Fruit fly (Drosophila melanogaster): ENCODE measurements around the gene Raf.

The Raf gene

DNA sequence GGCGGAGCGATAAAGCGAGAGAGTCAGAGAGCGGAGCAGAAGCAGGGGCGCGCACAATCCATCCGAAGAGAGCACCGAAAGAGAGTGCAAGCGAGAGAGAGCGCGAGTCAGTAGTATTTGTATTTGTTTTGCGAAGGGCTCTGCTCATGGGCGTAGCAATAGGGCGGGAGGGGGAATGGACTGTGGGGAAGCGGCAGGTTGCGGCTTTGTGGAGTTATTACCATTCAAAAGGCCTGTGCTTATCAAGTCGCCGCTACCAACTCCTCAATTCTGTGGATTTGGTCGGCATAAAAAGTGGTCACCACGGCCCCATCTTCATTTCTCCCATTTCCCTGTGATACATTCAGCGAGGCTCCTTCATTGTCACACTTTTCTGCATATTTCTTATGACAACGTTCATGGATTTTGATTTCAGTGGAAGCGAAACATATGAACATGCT, 5.8 kb downstream of the Raf start (continued):
- peak; percentile 61 for TF ChIP-seq CG13894 (tag; optimal IDR thresholded peaks at IDR 0.05)
- peak; percentile 40 for TF ChIP-seq nom (GFP tag; optimal IDR thresholded peaks at IDR 0.05)
- no peak for TF ChIP-seq lov (optimal IDR thresholded peaks at IDR 0.05)
- TF ChIP-seq lov (GFP tag; IDR thresholded peaks at IDR 0.05), result no peak
- TF ChIP-seq slbo (GFP tag; IDR thresholded peaks at IDR 0.05), result peak; percentile 69
- peak; percentile 60 for TF ChIP-seq gem (tag; optimal IDR thresholded peaks at IDR 0.05)
- peak; percentile 35 for TF ChIP-seq Usf (GFP tag; optimal IDR thresholded peaks at IDR 0.05)
- peak; percentile 62 for TF ChIP-seq CG9215 (GFP tag; IDR thresholded peaks at IDR 0.05)
- TF ChIP-seq CG34376 (GFP tag; optimal IDR thresholded peaks at IDR 0.05), result peak; percentile 21
- TF ChIP-seq croc (GFP tag; conservative IDR thresholded peaks at IDR 0.05), result no peak
- TF ChIP-seq grn (GFP tag; optimal IDR thresholded peaks at IDR 0.05), result no peak
- TF ChIP-seq zfh1 (GFP tag; IDR thresholded peaks at IDR 0.05), result no peak
- peak; percentile 1 for TF ChIP-seq run (tag; optimal IDR thresholded peaks at IDR 0.05)
- no peak for TF ChIP-seq h (optimal IDR thresholded peaks at IDR 0.05)
- no peak for TF ChIP-seq Sry-δ (GFP tag; optimal IDR thresholded peaks at IDR 0.05)
- TF ChIP-seq CG10462 (GFP tag; optimal IDR thresholded peaks at IDR 0.05), result no peak
- TF ChIP-seq CG13775 (GFP tag; optimal IDR thresholded peaks at IDR 0.05), result no peak
- peak; percentile 9; the same call in 1 of the 3 replicates for TF ChIP-seq otp (GFP tag; IDR thresholded peaks at IDR 0.05)
- TF ChIP-seq CkIIα-i1 (GFP tag; IDR thresholded peaks at IDR 0.05), result no peak
- TF ChIP-seq Lim3 (GFP tag; IDR thresholded peaks at IDR 0.05), result no peak
- no peak for TF ChIP-seq Sin3A (optimal IDR thresholded peaks at IDR 0.05)
- no peak for TF ChIP-seq Mrtf (GFP tag; IDR thresholded peaks at IDR 0.05)
- no peak for TF ChIP-seq jigr1 (GFP tag; IDR thresholded peaks at IDR 0.05)
- peak; percentile 32; the same call in 1 of the 2 replicates for TF ChIP-seq E2f1 (GFP tag; IDR thresholded peaks at IDR 0.05)
- no peak for TF ChIP-seq CG8281 (tag; optimal IDR thresholded peaks at IDR 0.05)
- TF ChIP-seq Six4 (GFP tag; optimal IDR thresholded peaks at IDR 0.05), result peak; percentile 18
- TF ChIP-seq CG11695 (GFP tag; IDR thresholded peaks at IDR 0.05), result peak; percentile 29; the same call in 1 of the 3 replicates
- 0 out of 2 replicates have a peak, but pooled peaks have one; percentile 15 for TF ChIP-seq sim (GFP tag; IDR thresholded peaks at IDR 0.05)
- TF ChIP-seq CG3726 (GFP tag; IDR thresholded peaks at IDR 0.05), result no peak
- TF ChIP-seq nerfin-2 (GFP tag; IDR thresholded peaks at IDR 0.05; ENCODE audit: partially characterized antibody), result no peak
- no peak for TF ChIP-seq CG11398 (GFP tag; optimal IDR thresholded peaks at IDR 0.05)
- peak; percentile 24; the same call in 1 of the 2 replicates for TF ChIP-seq Xrp1 (GFP tag; IDR thresholded peaks at IDR 0.05)
- TF ChIP-seq B-H2 (GFP tag; optimal IDR thresholded peaks at IDR 0.05), result no peak
- peak; percentile 69 for TF ChIP-seq Hmr (GFP tag; optimal IDR thresholded peaks at IDR 0.05)
- no peak for TF ChIP-seq HLH3B (GFP tag; IDR thresholded peaks at IDR 0.05)
- TF ChIP-seq CG9727 (GFP tag; optimal IDR thresholded peaks at IDR 0.05), result peak; percentile 20
- TF ChIP-seq CG32772 (GFP tag; IDR thresholded peaks at IDR 0.05), result no peak
- TF ChIP-seq E2f2 (GFP tag; IDR thresholded peaks at IDR 0.05), result no peak
- peak; percentile 16 for TF ChIP-seq CG12219 (GFP tag; optimal IDR thresholded peaks at IDR 0.05)
- peak; percentile 31 for TF ChIP-seq CG15011 (GFP tag; optimal IDR thresholded peaks at IDR 0.05)
- no peak for TF ChIP-seq insv (GFP tag; optimal IDR thresholded peaks at IDR 0.05)
- no peak for TF ChIP-seq MTF-1 (GFP tag; optimal IDR thresholded peaks at IDR 0.05; ENCODE audit: borderline replicate concordance)
- no peak for TF ChIP-seq ara (GFP tag; IDR thresholded peaks at IDR 0.05)
- TF ChIP-seq Nf-YB (GFP tag; optimal IDR thresholded peaks at IDR 0.05), result no peak
- TF ChIP-seq CG30403 (GFP tag; optimal IDR thresholded peaks at IDR 0.05), result no peak
- peak; percentile 66; the same call in 3 of the 4 replicates for TF ChIP-seq Gug (GFP tag; IDR thresholded peaks at IDR 0.05)
- peak; percentile 79; the same call in 2 of the 3 replicates for TF ChIP-seq z (GFP tag; IDR thresholded peaks at IDR 0.05)
- no peak for TF ChIP-seq CG5180 (GFP tag; optimal IDR thresholded peaks at IDR 0.05)
- TF ChIP-seq CG3281 (GFP tag; optimal IDR thresholded peaks at IDR 0.05), result peak; percentile 69
- TF ChIP-seq CG12104 (GFP tag; optimal IDR thresholded peaks at IDR 0.05), result no peak
- TF ChIP-seq bigmax (GFP tag; optimal IDR thresholded peaks at IDR 0.05), result no peak
- TF ChIP-seq trem (tag; optimal IDR thresholded peaks at IDR 0.05), result no peak
- TF ChIP-seq NC2β (GFP tag; optimal IDR thresholded peaks at IDR 0.05), result no peak
